Worm (Caenorhabditis elegans) whole organism, L4/young adult: Measurements from ENCODE around the gene tbx-9.

ENCODE experiments used
- W03F9.2 ChIP-seq: fragments of 150-350 bp; optimal IDR thresholded peaks from 2 replicates; lab custom pipeline; 2014; ENCODE audit warnings: missing biosample characterization, missing genetic modification characterization
- dao-5 ChIP-seq: sonication (generic microtip); optimal IDR thresholded peaks from 2 replicates; lab custom pipeline; 2016; ENCODE audit warnings: missing genotype, missing genetic modification characterization, moderate library complexity, missing compliant biosample characterization
- him-1 ChIP-seq: sonication (generic microtip); optimal IDR thresholded peaks from 2 replicates; lab custom pipeline; 2016; ENCODE audit warnings: missing genotype, missing genetic modification reagents, missing genetic modification characterization, missing compliant biosample characterization

Gene tbx-9

ce11 chrIII:10341758-10342157, at the start of gene tbx-9:
TSS of gene tbx-9 (minus strand) at chrIII:10341858.
- TF ChIP-seq dao-5 (no peak), him-1 (no peak)

- TF ChIP-seq him-1 (no peak), W03F9.2 (tag; lab: Kevin White, UChicago) (no peak), dao-5 (no peak)
Measured at ce11 chrIII:10389608-10390007, 48.0 kb upstream of the tbx-9 start.

ce11 chrIII:10386476-10386875, 44.8 kb upstream of the tbx-9 start, which contains the start of gene C38H2.3:
TSS of gene C38H2.3 (minus strand) at chrIII:10386576.
- no peak for TF ChIP-seq W03F9.2 (tag; lab: Kevin White, UChicago)
- no peak for TF ChIP-seq him-1
- no peak for TF ChIP-seq dao-5

DNA sequence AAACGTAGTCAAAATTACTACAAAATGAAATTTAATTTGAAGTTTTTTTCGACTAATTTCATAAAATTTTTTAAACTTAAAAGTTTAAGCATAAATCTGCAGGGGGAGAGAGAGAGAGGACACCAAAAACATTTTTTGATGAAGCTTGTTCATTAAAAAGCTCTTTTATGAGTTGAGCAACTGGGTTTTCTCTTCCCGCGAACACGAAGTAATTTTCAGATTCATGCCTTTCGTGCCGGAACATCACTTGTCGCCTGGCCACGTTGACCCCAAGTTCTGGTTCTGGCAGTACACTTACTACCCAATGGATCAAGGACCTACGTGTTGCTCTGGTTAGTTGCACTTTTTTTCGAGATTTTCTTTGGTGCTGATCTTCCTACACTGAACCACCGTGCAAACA, 42.1 kb upstream of the tbx-9 start:
- TF ChIP-seq him-1 (no peak), W03F9.2 (tag; lab: Kevin White, UChicago) (no peak), dao-5 (no peak)

- TF ChIP-seq W03F9.2 (tag; lab: Kevin White, UChicago) (no peak), dao-5 (no peak), him-1 (no peak)
Measured at ce11 chrIII:10381473-10381872, 39.8 kb upstream of the tbx-9 start, which contains the start of gene C38H2.2. TSS of gene C38H2.2 (plus strand) at chrIII:10381773.

DNA sequence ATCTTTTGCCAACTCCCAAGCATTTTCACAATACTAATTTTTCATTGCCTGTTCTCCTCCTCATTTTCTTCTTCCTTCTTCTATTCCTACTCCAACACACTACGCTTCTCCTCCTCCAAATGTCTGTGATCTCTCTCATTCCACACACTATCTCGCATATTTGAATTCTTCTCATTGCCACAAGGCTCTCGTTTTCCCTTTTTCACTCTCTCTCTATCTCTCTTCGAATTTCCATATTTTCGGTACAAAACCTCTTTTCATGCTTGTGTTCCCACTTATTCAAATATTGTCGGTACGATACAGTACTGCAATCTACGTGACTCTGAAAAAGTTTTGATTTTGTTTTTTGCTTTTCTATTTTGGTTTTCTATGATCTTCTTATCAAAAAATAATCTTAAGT, 39.0 kb upstream of the tbx-9 start:
- no peak for TF ChIP-seq him-1
- TF ChIP-seq W03F9.2 (tag; lab: Kevin White, UChicago): no peak
- no peak for TF ChIP-seq dao-5

DNA sequence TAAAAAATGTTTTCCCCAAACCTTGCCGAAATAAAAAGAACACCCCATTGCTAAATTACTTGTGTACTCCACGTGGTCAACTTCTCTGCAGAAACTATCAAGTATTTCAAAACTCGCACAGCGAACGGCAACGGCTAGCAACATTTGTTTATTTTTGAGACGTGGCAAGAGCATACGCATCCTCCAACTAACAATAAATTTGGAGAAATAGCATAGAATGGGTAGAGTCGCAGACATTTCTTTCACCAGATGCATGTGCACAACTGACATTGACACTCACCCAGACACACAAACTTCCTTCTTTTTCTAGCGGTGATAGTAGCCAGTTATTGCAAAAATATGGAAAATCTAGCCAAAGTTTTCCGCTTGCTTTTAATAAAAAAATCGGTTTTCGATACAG, 38.0 kb upstream of the tbx-9 start:
- TF ChIP-seq him-1 (no peak), W03F9.2 (tag; lab: Kevin White, UChicago) (no peak), dao-5 (no peak)

DNA sequence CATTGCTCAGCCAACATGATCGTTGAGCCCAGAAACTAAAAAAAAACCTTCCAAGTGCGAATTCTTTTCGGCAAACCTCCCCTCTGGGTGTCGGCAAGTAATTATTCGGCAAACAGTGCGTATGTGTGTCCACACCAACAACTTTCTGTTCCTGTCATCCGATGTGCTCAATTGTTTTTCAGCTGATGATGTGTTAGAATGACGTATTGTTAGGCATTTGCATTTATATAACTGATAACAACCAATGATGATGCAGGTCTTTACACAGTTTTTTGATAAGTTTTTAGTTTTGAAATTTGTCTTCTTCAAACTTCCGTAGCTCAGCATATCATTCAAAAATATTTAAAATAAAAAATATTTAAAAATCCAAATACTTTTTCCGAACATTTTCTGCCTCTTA, 37.2 kb upstream of the tbx-9 start:
- TF ChIP-seq him-1 (no peak), dao-5 (no peak)

ce11 chrIII:10376041-10376440, 34.4 kb upstream of the tbx-9 start:
- TF ChIP-seq him-1 (no peak), W03F9.2 (tag; lab: Kevin White, UChicago) (no peak), dao-5 (no peak)

DNA sequence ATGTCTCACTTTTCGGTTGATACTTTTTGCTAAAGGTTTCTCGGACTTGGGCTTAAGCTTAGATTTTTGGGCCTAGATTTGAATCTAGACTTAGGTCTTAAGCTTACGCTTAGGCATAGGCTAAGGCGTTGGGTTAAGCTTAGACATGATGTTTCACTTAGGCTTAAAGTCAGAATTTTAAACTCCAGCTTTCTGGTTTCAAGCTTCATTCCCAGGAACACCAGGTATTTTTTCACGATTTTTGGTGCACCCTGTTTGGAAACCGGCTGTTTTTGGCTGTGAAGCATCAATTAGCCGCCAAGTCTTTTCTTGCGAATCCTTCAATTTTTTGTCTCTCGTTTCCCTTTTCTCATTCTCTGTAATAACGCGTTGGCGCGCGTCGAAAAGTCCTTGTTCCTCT, 32.2 kb upstream of the tbx-9 start:
- TF ChIP-seq dao-5 (no peak), him-1 (no peak), W03F9.2 (tag; lab: Kevin White, UChicago) (no peak)

- TF ChIP-seq dao-5 (no peak), him-1 (no peak), W03F9.2 (tag; lab: Kevin White, UChicago) (no peak)
Measured at ce11 chrIII:10367355-10367909, 25.8 kb upstream of the tbx-9 start.

- TF ChIP-seq W03F9.2 (tag; lab: Kevin White, UChicago): no peak
- TF ChIP-seq dao-5: no peak
- TF ChIP-seq him-1: no peak
Measured at ce11 chrIII:10364656-10365055, 23.0 kb upstream of the tbx-9 start, which contains the start of gene tbc-8. TSS of gene tbc-8 (plus strand) at chrIII:10364956.

DNA sequence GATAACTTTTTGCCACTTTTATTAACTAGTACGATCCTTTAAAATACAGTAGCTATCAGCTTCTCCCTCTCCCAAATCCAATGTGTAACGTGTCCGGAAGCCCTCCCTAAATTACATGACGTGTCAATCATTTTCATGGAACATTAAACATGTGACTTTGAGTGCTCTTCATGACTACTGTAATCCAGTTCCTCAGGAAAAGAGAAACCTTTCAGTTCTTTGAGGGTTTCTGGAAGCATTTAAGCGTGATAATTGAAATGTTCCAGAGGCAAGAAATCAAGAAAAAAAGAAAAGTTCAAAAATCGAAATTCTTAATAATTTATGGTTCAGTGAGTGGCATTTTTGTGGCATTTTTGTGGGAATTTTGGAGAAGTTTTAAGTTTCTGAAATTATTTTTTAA, 21.3 kb upstream of the tbx-9 start:
- no peak for TF ChIP-seq W03F9.2 (tag; lab: Kevin White, UChicago)
- TF ChIP-seq him-1: no peak
- TF ChIP-seq dao-5: no peak

- TF ChIP-seq him-1 (no peak), W03F9.2 (tag; lab: Kevin White, UChicago) (no peak), dao-5 (no peak)
Measured at ce11 chrIII:10361456-10361855, 19.8 kb upstream of the tbx-9 start.

DNA sequence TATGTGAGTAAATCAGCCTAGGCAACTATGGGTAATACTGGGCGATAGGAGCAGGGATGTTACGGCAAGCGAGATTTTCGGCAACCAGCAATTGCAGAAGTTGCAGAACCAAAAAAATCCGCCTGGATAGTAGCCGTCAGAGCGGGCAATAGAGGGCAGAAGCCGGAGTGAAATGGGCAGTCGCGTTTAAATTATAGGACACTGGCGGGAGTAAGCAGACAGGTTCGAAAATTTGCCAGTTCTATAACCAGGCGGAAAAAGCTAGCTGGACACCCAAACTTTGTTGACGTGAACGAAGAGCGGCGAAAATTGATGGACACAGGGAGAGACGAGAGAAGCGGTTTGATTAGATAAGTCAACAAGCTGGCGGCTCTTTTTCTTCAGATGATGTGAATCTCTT, 18.3 kb upstream of the tbx-9 start:
- no peak for TF ChIP-seq W03F9.2 (tag; lab: Kevin White, UChicago)
- TF ChIP-seq dao-5: no peak
- no peak for TF ChIP-seq him-1

- TF ChIP-seq dao-5 (no peak), him-1 (no peak), W03F9.2 (tag; lab: Kevin White, UChicago) (no peak)
Measured at ce11 chrIII:10358751-10359150, 17.1 kb upstream of the tbx-9 start.
